Fruit fly (Drosophila melanogaster) whole organism, embryonic: Measurements from ENCODE around the gene CG7378.

Experiments
- Antp ChIP-seq: fragments of 200-800 bp; sonication (Bioruptor generic); optimal IDR thresholded peaks from 3 replicates; lab custom pipeline; 2016; ENCODE audit warnings: missing biosample characterization, missing genetic modification characterization
- Atf3 ChIP-seq: fragments of 200-800 bp; sonication (Bioruptor generic); optimal IDR thresholded peaks from 3 replicates; lab custom pipeline; 2016; ENCODE audit warnings: missing biosample characterization, missing genetic modification characterization
- Atf6 ChIP-seq: fragments of 200-800 bp; sonication (Bioruptor generic); IDR thresholded peaks from 2 replicates; pipeline ENCODE4 v1.3.6; 2022; ENCODE audit warnings: missing biosample characterization, missing genetic modification characterization
- Awh ChIP-seq: fragments of 200-800 bp; sonication (Bioruptor generic); IDR thresholded peaks from 2 replicates; pipeline ENCODE4, ENCODE4 v1.3.6; 2022; ENCODE audit warnings: missing biosample characterization, missing genetic modification characterization
- BEAF-32 ChIP-seq: fragments of 200-800 bp; sonication (Bioruptor generic); optimal IDR thresholded peaks from 3 replicates; lab custom pipeline; 2017; ENCODE audit warnings: missing biosample characterization, missing genetic modification characterization, mild to moderate bottlenecking, moderate library complexity, missing genetic modification reagents
- CG10267 ChIP-seq: fragments of 200-800 bp; sonication (Bioruptor generic); optimal IDR thresholded peaks from 2 replicates; lab custom pipeline; 2018; ENCODE audit warnings: missing biosample characterization, mild to moderate bottlenecking, missing genetic modification characterization, moderate library complexity
- CG11085 ChIP-seq: fragments of 200-800 bp; sonication (Bioruptor generic); IDR thresholded peaks from 2 replicates; pipeline ENCODE4 v1.3.6; 2022; ENCODE audit warnings: missing biosample characterization, missing genetic modification characterization
- CG11398 ChIP-seq: fragments of 200-800 bp; sonication (Bioruptor generic); optimal IDR thresholded peaks from 2 replicates; lab custom pipeline; 2016; ENCODE audit warnings: missing biosample characterization, missing genetic modification characterization
- CG12155 ChIP-seq: fragments of 200-800 bp; sonication (Bioruptor generic); optimal IDR thresholded peaks from 3 replicates; lab custom pipeline; 2016; ENCODE audit warnings: missing biosample characterization, missing genetic modification characterization
- CG14014 ChIP-seq: fragments of 200-800 bp; sonication (Bioruptor generic); IDR thresholded peaks from 2 replicates; pipeline ENCODE4 v1.3.6; 2022; ENCODE audit warnings: missing biosample characterization, missing genetic modification characterization
- CG16813 ChIP-seq: fragments of 200-800 bp; sonication (Bioruptor generic); IDR thresholded peaks from 3 replicates; pipeline ENCODE4 v1.3.6; 2022; ENCODE audit warnings: missing biosample characterization, missing genetic modification characterization; ENCODE audit not compliant: partially characterized antibody
- CG16815 ChIP-seq: fragments of 200-800 bp; sonication (Bioruptor generic); optimal IDR thresholded peaks from 3 replicates; lab custom pipeline; 2017; ENCODE audit warnings: missing biosample characterization, mild to moderate bottlenecking, missing genetic modification characterization
- CG17802 ChIP-seq: fragments of 200-800 bp; sonication (Bioruptor generic); optimal IDR thresholded peaks from 2 replicates; lab custom pipeline; 2018; ENCODE audit warnings: missing biosample characterization, mild to moderate bottlenecking, missing genetic modification characterization, moderate library complexity
- CG18262 ChIP-seq: fragments of 200-800 bp; optimal IDR thresholded peaks from 3 replicates; lab custom pipeline; 2019; ENCODE audit warnings: missing biosample characterization, mild to moderate bottlenecking, missing genetic modification characterization, moderate library complexity
- CG3065 ChIP-seq: fragments of 200-800 bp; sonication (Bioruptor generic); optimal IDR thresholded peaks from 2 replicates; lab custom pipeline; 2016; ENCODE audit warnings: missing biosample characterization, missing genetic modification characterization
- CG31388 ChIP-seq: fragments of 200-800 bp; sonication (Bioruptor generic); optimal IDR thresholded peaks from 2 replicates; lab custom pipeline; 2016; ENCODE audit warnings: missing biosample characterization, missing genetic modification characterization
- CG32772 ChIP-seq: fragments of 200-800 bp; sonication (Bioruptor generic); IDR thresholded peaks from 2 replicates; pipeline ENCODE4 v1.3.6; 2022; ENCODE audit warnings: missing biosample characterization, missing genetic modification characterization
- CG4424 ChIP-seq: fragments of 200-800 bp; sonication (Bioruptor generic); optimal IDR thresholded peaks from 3 replicates; lab custom pipeline; 2016; ENCODE audit warnings: missing biosample characterization, missing genetic modification characterization
- CG4617 ChIP-seq: fragments of 200-800 bp; sonication (Bioruptor generic); optimal IDR thresholded peaks from 3 replicates; lab custom pipeline; 2016; ENCODE audit warnings: missing biosample characterization, missing genetic modification characterization, borderline replicate concordance
- CG4820 ChIP-seq: fragments of 200-800 bp; sonication (Bioruptor generic); optimal IDR thresholded peaks from 3 replicates; lab custom pipeline; 2016; ENCODE audit warnings: missing biosample characterization, missing genetic modification characterization
- CG6654 ChIP-seq: fragments of 200-800 bp; sonication (Bioruptor generic); optimal IDR thresholded peaks from 2 replicates; lab custom pipeline; 2017; ENCODE audit warnings: missing biosample characterization, mild to moderate bottlenecking, missing genetic modification characterization
- CG7928 ChIP-seq: fragments of 200-800 bp; sonication (Bioruptor generic); optimal IDR thresholded peaks from 2 replicates; lab custom pipeline; 2017; ENCODE audit warnings: missing biosample characterization, mild to moderate bottlenecking, missing genetic modification characterization
- CG7963 ChIP-seq: fragments of 200-800 bp; sonication (Bioruptor generic); IDR thresholded peaks from 3 replicates; pipeline ENCODE4 v1.3.6; 2022; ENCODE audit warnings: missing biosample characterization, missing genetic modification characterization; ENCODE audit not compliant: partially characterized antibody
- Dref ChIP-seq: fragments of 200-800 bp; sonication (Bioruptor generic); IDR thresholded peaks from 2 replicates; pipeline ENCODE4 v1.3.6; 2022; ENCODE audit warnings: missing biosample characterization, missing genetic modification characterization
- H15 ChIP-seq: fragments of 200-800 bp; sonication (Bioruptor generic); IDR thresholded peaks from 3 replicates; pipeline ENCODE4 v1.3.6; 2022; ENCODE audit warnings: missing biosample characterization, missing genetic modification characterization
- HLH54F ChIP-seq: fragments of 200-800 bp; sonication (Bioruptor generic); optimal IDR thresholded peaks from 3 replicates; lab custom pipeline; 2016; ENCODE audit warnings: missing biosample characterization, missing genetic modification characterization
- Lhr ChIP-seq: fragments of 200-800 bp; sonication (Bioruptor generic); optimal IDR thresholded peaks from 3 replicates; lab custom pipeline; 2017; ENCODE audit warnings: mild to moderate bottlenecking, missing biosample characterization, missing genetic modification reagents, missing genetic modification characterization
- Mes4 ChIP-seq: fragments of 200-800 bp; sonication (Bioruptor generic); optimal IDR thresholded peaks from 2 replicates; lab custom pipeline; 2016; ENCODE audit warnings: missing biosample characterization, missing genetic modification characterization
- NFAT ChIP-seq: fragments of 200-800 bp; sonication (Bioruptor generic); IDR thresholded peaks from 2 replicates; pipeline ENCODE4 v1.3.6; 2022; ENCODE audit warnings: missing biosample characterization, missing genetic modification characterization
- NfI ChIP-seq: fragments of 200-800 bp; sonication (Bioruptor generic); optimal IDR thresholded peaks from 3 replicates; lab custom pipeline; 2018; ENCODE audit warnings: missing biosample characterization, mild to moderate bottlenecking, missing genetic modification characterization, moderate library complexity
- TFAM ChIP-seq: fragments of 200-800 bp; sonication (Bioruptor generic); optimal IDR thresholded peaks from 2 replicates; lab custom pipeline; 2017; ENCODE audit warnings: missing biosample characterization, missing genetic modification characterization, inconsistent platforms
- amos ChIP-seq: fragments of 200-800 bp; sonication (Bioruptor generic); IDR thresholded peaks from 2 replicates; pipeline ENCODE4 v1.3.6; 2022; ENCODE audit warnings: missing biosample characterization, missing genetic modification characterization; ENCODE audit not compliant: partially characterized antibody
- cas ChIP-seq: fragments of 200-800 bp; sonication (Bioruptor generic); IDR thresholded peaks from 2 replicates; pipeline ENCODE4 v1.3.6; 2022; ENCODE audit warnings: missing biosample characterization, missing genetic modification characterization
- corto ChIP-seq: fragments of 200-800 bp; sonication (Bioruptor generic); optimal IDR thresholded peaks from 2 replicates; lab custom pipeline; 2016; ENCODE audit warnings: missing biosample characterization, mild to moderate bottlenecking, missing genetic modification characterization, moderate library complexity
- ewg ChIP-seq: fragments of 200-800 bp; sonication (Bioruptor generic); optimal IDR thresholded peaks from 3 replicates; lab custom pipeline; 2017; ENCODE audit warnings: mild to moderate bottlenecking, missing biosample characterization, missing genetic modification reagents, missing genetic modification characterization
- gce ChIP-seq: fragments of 200-800 bp; sonication (Bioruptor generic); IDR thresholded peaks from 3 replicates; pipeline ENCODE4 v1.3.6; 2022; ENCODE audit warnings: missing biosample characterization, missing genetic modification characterization
- ham ChIP-seq: fragments of 200-800 bp; sonication (Bioruptor generic); IDR thresholded peaks from 2 replicates; pipeline ENCODE4 v1.3.6; 2022; ENCODE audit warnings: missing biosample characterization, missing genetic modification characterization
- ken ChIP-seq: fragments of 200-800 bp; sonication (Bioruptor generic); IDR thresholded peaks from 3 replicates; pipeline ENCODE4 v1.3.6; 2022; ENCODE audit warnings: missing biosample characterization, missing genetic modification characterization
- lab ChIP-seq: fragments of 200-800 bp; sonication (Bioruptor generic); optimal IDR thresholded peaks from 3 replicates; lab custom pipeline; 2017; ENCODE audit warnings: missing biosample characterization, missing genetic modification characterization, mild to moderate bottlenecking, moderate library complexity, missing genetic modification reagents
- maf-S ChIP-seq: fragments of 200-800 bp; sonication (Bioruptor generic); optimal IDR thresholded peaks from 2 replicates; lab custom pipeline; 2016; ENCODE audit warnings: missing biosample characterization, missing genetic modification characterization
- nerfin-1 ChIP-seq: fragments of 200-800 bp; sonication (Bioruptor generic); optimal IDR thresholded peaks from 3 replicates; lab custom pipeline; 2019; ENCODE audit warnings: missing biosample characterization, mild to moderate bottlenecking, missing genetic modification characterization, moderate library complexity
- pnt ChIP-seq: fragments of 200-800 bp; sonication (Bioruptor generic); optimal IDR thresholded peaks from 3 replicates; lab custom pipeline; 2016; ENCODE audit warnings: missing biosample characterization, missing genetic modification characterization
- pzg ChIP-seq: fragments of 200-800 bp; sonication (Bioruptor generic); optimal IDR thresholded peaks from 3 replicates; lab custom pipeline; 2018; ENCODE audit warnings: missing biosample characterization, mild to moderate bottlenecking, missing genetic modification characterization, moderate library complexity
- repo ChIP-seq: fragments of 200-800 bp; sonication (Bioruptor generic); optimal IDR thresholded peaks from 2 replicates; lab custom pipeline; 2016; ENCODE audit warnings: missing biosample characterization, missing genetic modification characterization
- salm ChIP-seq: fragments of 200-800 bp; sonication (Bioruptor generic); optimal IDR thresholded peaks from 2 replicates; lab custom pipeline; 2018; ENCODE audit warnings: missing biosample characterization, mild to moderate bottlenecking, missing genetic modification characterization
- sc ChIP-seq, 3 experiments: fragments of >200 bp in 2 of 3; fragments of 200-800 bp in 1 of 3; sonication (Bioruptor generic) in 1 of 3; optimal IDR thresholded peaks; 2 replicates in 2 of 3; 3 replicates in 1 of 3; lab custom pipeline; 2017; ENCODE audit warnings: mild to moderate bottlenecking in 1 of 3, missing biosample characterization in 1 of 3, missing genetic modification characterization in 1 of 3, missing genetic modification reagents in 1 of 3
- ssp ChIP-seq: fragments of 200-800 bp; sonication (Bioruptor generic); IDR thresholded peaks from 2 replicates; pipeline ENCODE4 v1.3.6; 2022; ENCODE audit warnings: missing biosample characterization, missing genetic modification characterization
- stc ChIP-seq: fragments of 200-800 bp; sonication (Bioruptor generic); IDR thresholded peaks from 2 replicates; pipeline ENCODE4 v1.3.6; 2022; ENCODE audit warnings: missing biosample characterization, missing genetic modification characterization
- tgo ChIP-seq: fragments of 200-800 bp; sonication (Bioruptor generic); IDR thresholded peaks from 3 replicates; pipeline ENCODE4 v1.3.6; 2022; ENCODE audit warnings: missing biosample characterization, missing genetic modification characterization
- usp ChIP-seq: fragments of >200 bp; optimal IDR thresholded peaks from 2 replicates; lab custom pipeline; 2017; ENCODE audit warnings: missing biosample characterization, missing genetic modification characterization
- vvl ChIP-seq: fragments of 200-800 bp; sonication (Bioruptor generic); IDR thresholded peaks from 2 replicates; pipeline ENCODE4 v1.3.6; 2022; ENCODE audit warnings: missing biosample characterization, missing genetic modification characterization

CG7378 gene

DNA sequence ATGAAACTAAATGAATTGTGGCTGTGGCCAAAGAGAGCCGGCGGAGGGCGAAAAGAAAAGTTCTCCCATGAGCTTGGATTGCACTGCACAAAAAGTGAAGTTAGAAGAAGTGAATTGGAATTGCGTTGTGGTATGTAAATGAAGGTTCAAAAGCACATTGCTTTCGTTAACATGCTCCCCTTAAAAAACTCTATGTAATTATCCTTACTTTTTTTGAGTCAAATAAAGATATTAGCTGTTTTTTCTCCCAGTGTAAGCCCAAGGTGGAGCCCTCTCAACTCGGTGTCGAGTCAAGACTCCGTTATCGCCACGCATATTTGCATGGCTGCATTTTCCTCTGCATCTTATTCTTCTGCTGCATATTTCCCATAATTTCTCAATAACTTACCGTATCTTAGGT, 23.3 kb downstream of the CG7378 start (continued):
- TF ChIP-seq CG10267 (tag; lab: Kevin White, UChicago) (peak; percentile 51), pzg (GFP tag; lab: Kevin White, UChicago) (no peak), CG16813 (GFP tag; lab: Robert Waterston, UW) (no peak), CG16815 (GFP tag; lab: Kevin White, UChicago) (peak; percentile 33), CG4617 (GFP tag; lab: Kevin White, UChicago) (no peak), CG31388 (GFP tag; lab: Kevin White, UChicago) (no peak), CG18262 (tag; lab: Kevin White, UChicago) (peak; percentile 68), TFAM (GFP tag; lab: Kevin White, UChicago) (no peak), CG3065 (GFP tag; lab: Kevin White, UChicago) (no peak), CG11398 (peak; percentile 37), pnt (GFP tag; lab: Kevin White, UChicago) (peak; percentile 35), CG4424 (peak; percentile 69), Dref (GFP tag; lab: Robert Waterston, UW) (no peak), Awh (GFP tag; lab: Robert Waterston, UW) (peak; percentile 69), NFAT (GFP tag; lab: Robert Waterston, UW) (no peak), gce (GFP tag; lab: Robert Waterston, UW) (peak; percentile 50; the same call in 1 of the 3 replicates), Lhr (peak; percentile 25), CG32772 (GFP tag; lab: Robert Waterston, UW) (0 out of 2 replicates have a peak, but pooled peaks have one; percentile 28), CG7928 (no peak), CG7963 (GFP tag; lab: Robert Waterston, UW) (no peak), CG4820 (GFP tag; lab: Kevin White, UChicago) (peak; percentile 68), CG11085 (GFP tag; lab: Robert Waterston, UW) (no peak), repo (GFP tag; lab: Kevin White, UChicago) (peak; percentile 33), ewg (GFP tag; lab: Kevin White, UChicago) (peak; percentile 41), ken (GFP tag; lab: Robert Waterston, UW) (peak; percentile 75; the same call in 2 of the 3 replicates), ssp (peak; percentile 46), vvl (GFP tag; lab: Robert Waterston, UW) (peak; percentile 72), CG12155 (no peak), lab (GFP tag; lab: Kevin White, UChicago) (no peak), Antp (GFP tag; lab: Kevin White, UChicago) (peak; percentile 27), salm (no peak), maf-S (no peak), BEAF-32 (GFP tag; lab: Kevin White, UChicago) (no peak), Atf3 (GFP tag; lab: Kevin White, UChicago) (peak; percentile 12), CG17802 (tag; lab: Kevin White, UChicago) (peak; percentile 26), CG14014 (GFP tag; lab: Robert Waterston, UW) (0 out of 2 replicates have a peak, but pooled peaks have one; percentile 25), stc (peak; percentile 37), Mes4 (GFP tag; lab: Kevin White, UChicago) (peak; percentile 25), HLH54F (no peak), CG6654 (no peak), corto (GFP tag; lab: Kevin White, UChicago) (no peak), usp (GFP tag; lab: Kevin White, UChicago) (no peak), tgo (GFP tag; lab: Robert Waterston, UW) (peak; percentile 57; the same call in 2 of the 3 replicates), H15 (peak; percentile 41; the same call in 1 of the 3 replicates), sc (optimal IDR thresholded peaks at IDR 0.05; lab: Kevin White, UChicago) (no peak), sc (GFP tag; optimal IDR thresholded peaks at IDR 0.05; lab: Kevin White, UChicago) (peak; percentile 40), Atf6 (GFP tag; lab: Robert Waterston, UW) (no peak), amos (GFP tag; lab: Robert Waterston, UW) (no peak), nerfin-1 (no peak), NfI (peak; percentile 6), cas (no peak), ham (GFP tag; lab: Robert Waterston, UW) (no peak)
